Worm (Caenorhabditis elegans) whole organism, early embryonic: ENCODE results near the gene hpr-17.

Experiments
- B0310.2 ChIP-seq: sonication (generic microtip); optimal IDR thresholded peaks from 2 replicates; lab custom pipeline; 2016; ENCODE audit warnings: mild to moderate bottlenecking, missing genetic modification characterization, missing compliant biosample characterization
- F13C5.2 ChIP-seq: sonication (generic microtip); optimal IDR thresholded peaks from 2 replicates; lab custom pipeline; 2017; ENCODE audit warnings: mild to moderate bottlenecking, missing genetic modification characterization, inconsistent platforms, missing compliant biosample characterization
- aly-1 ChIP-seq: sonication (generic microtip); optimal IDR thresholded peaks from 2 replicates; lab custom pipeline; 2016; ENCODE audit warnings: missing genetic modification characterization, missing compliant biosample characterization
- ama-1 ChIP-seq: fragments of 150-350 bp; optimal IDR thresholded peaks from 2 replicates; lab custom pipeline; 2014
- ceh-13 ChIP-seq: fragments of 200-800 bp; sonication (Bioruptor generic); optimal IDR thresholded peaks from 2 replicates; lab custom pipeline; 2018; ENCODE audit warnings: mild to moderate bottlenecking, missing genetic modification characterization, missing compliant biosample characterization
- ceh-36 ChIP-seq: sonication (generic microtip); optimal IDR thresholded peaks from 2 replicates; lab custom pipeline; 2016; ENCODE audit warnings: missing genetic modification characterization, inconsistent platforms, missing compliant biosample characterization
- ets-7 ChIP-seq: sonication (generic microtip); optimal IDR thresholded peaks from 2 replicates; lab custom pipeline; 2016; ENCODE audit warnings: missing genotype, missing genetic modification characterization, missing compliant biosample characterization
- flt-1 ChIP-seq: fragments of 200-800 bp; sonication (Bioruptor generic); IDR thresholded peaks from 2 replicates; pipeline ENCODE4 v1.3.6; 2022; ENCODE audit warnings: missing genetic modification characterization, missing compliant biosample characterization
- hmbx-1 ChIP-seq: sonication (generic microtip); optimal IDR thresholded peaks from 2 replicates; lab custom pipeline; 2016; ENCODE audit warnings: mild to moderate bottlenecking, missing genetic modification characterization, missing compliant biosample characterization
- hmg-4 ChIP-seq: fragments of 200-800 bp; sonication (Bioruptor generic); optimal IDR thresholded peaks from 2 replicates; lab custom pipeline; 2018; ENCODE audit warnings: mild to moderate bottlenecking, missing genetic modification characterization, missing compliant biosample characterization
- hnd-1 ChIP-seq: sonication (generic microtip); optimal IDR thresholded peaks from 2 replicates; lab custom pipeline; 2016; ENCODE audit warnings: missing genetic modification characterization, missing compliant biosample characterization
- pes-1 ChIP-seq: fragments of 200-800 bp; sonication (Bioruptor generic); IDR thresholded peaks from 2 replicates; pipeline ENCODE4 v1.3.6; 2022; ENCODE audit warnings: missing genetic modification reagents, missing genetic modification characterization, missing compliant biosample characterization
- scrt-1 ChIP-seq: fragments of 200-800 bp; sonication (Bioruptor generic); IDR thresholded peaks from 2 replicates; pipeline ENCODE4 v1.3.6; 2022; ENCODE audit warnings: missing genetic modification characterization, missing compliant biosample characterization
- sea-1 ChIP-seq: fragments of 200-800 bp; sonication (Bioruptor generic); conservative IDR thresholded peaks from 2 replicates; pipeline ENCODE4 v1.3.6; 2022; ENCODE audit warnings: missing genetic modification characterization, missing compliant biosample characterization
- tbx-11 ChIP-seq: fragments of 200-800 bp; sonication (Bioruptor generic); IDR thresholded peaks from 2 replicates; pipeline ENCODE4 v1.3.6; 2022; ENCODE audit warnings: missing genetic modification characterization, missing compliant biosample characterization
- tbx-37 ChIP-seq: fragments of 200-800 bp; sonication (Bioruptor generic); conservative IDR thresholded peaks from 2 replicates; pipeline ENCODE4 v1.3.6; 2022; ENCODE audit warnings: missing genetic modification reagents, missing genetic modification characterization, missing compliant biosample characterization
- tra-4 ChIP-seq: sonication (generic microtip); optimal IDR thresholded peaks from 2 replicates; lab custom pipeline; 2017; ENCODE audit warnings: missing genetic modification characterization, missing compliant biosample characterization

Gene hpr-17

DNA sequence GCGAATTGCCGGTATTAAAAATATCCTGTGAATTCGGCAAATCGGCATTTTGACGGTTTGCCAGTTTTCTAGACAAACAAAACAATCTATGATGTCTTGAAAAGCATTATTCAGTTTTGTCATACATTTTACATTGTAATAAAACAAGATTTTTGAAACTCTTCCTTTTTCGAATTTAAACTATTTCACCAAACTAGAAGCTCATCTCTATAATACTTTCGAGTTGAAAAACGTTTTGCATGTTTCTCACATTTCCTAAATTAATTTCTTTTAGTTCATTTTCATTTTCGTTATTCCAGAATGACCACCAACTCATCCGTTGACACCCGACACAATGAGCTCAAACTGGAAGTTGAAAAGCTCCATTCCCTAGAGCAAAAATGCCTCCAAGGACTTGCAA is 27.2 kb downstream of the hpr-17 start, which contains the start of gene F29C12.6:
Gene F29C12.6 (plus strand): TSS at position 301 of the 400 bp plus-strand sequence.
- TF ChIP-seq tbx-11 (GFP tag; lab: Robert Waterston, UW) (no peak), flt-1 (GFP tag; lab: Robert Waterston, UW) (no peak)

DNA sequence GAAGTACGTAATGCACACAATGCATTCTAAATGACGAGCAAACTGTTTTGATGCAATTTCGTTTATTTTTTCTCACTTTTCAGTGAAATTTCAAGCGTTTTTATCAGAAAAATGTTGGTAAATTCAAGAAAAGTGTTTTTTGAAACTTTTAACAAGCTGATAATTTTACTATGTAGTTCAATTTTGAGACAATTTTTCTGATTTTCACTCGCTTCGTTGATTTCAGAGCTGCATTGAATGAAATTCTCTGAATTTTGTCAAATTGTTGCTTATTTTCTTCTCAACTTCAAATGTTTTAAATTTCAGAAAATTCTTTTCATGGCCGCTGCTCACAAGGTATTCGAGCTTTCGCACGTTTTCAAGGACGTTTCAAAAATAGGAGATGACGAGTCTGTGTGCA is 34.1 kb downstream of the hpr-17 start, which contains the start of gene bath-45:
Gene bath-45 (plus strand): TSS at position 301 of the 400 bp plus-strand sequence.
- no peak for TF ChIP-seq hmbx-1
- TF ChIP-seq F13C5.2 (tag; lab: Kevin White, UChicago): no peak
- TF ChIP-seq ama-1: no peak
- TF ChIP-seq sea-1: no peak
- TF ChIP-seq ceh-13 (GFP tag; lab: Kevin White, UChicago): no peak
- no peak for TF ChIP-seq tra-4
- no peak for TF ChIP-seq B0310.2 (tag; lab: Kevin White, UChicago)
- TF ChIP-seq hnd-1 (tag; lab: Kevin White, UChicago): no peak
- no peak for TF ChIP-seq ceh-36 (tag; lab: Kevin White, UChicago)
- no peak for TF ChIP-seq tbx-37 (GFP tag; lab: Robert Waterston, UW)
- TF ChIP-seq tbx-11 (GFP tag; lab: Robert Waterston, UW): no peak
- TF ChIP-seq aly-1: no peak
- no peak for TF ChIP-seq scrt-1 (GFP tag; lab: Robert Waterston, UW)
- TF ChIP-seq ets-7 (tag; lab: Kevin White, UChicago): no peak
- no peak for TF ChIP-seq flt-1 (GFP tag; lab: Robert Waterston, UW)
- no peak for TF ChIP-seq pes-1
- no peak for TF ChIP-seq hmg-4 (GFP tag; lab: Kevin White, UChicago)

DNA sequence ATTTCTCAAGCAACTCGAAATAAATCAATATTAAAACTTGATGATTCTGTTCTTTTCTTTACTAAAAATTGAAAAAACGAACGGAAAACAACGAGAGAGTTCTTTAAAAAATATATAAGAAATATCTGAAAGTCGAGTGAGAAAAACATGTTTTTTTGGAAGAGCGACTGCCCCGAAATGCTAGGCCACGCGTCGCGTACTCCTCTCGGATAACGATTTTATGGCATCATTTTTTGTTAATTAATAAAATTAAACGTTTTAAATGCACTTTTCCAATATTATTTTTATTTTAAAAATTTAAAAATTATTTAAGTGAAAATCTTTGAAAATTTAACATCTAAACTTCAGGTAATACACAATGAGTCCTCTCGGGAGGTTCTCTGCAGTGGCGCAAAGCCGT is 39.7 kb downstream of the hpr-17 start, which contains the start of gene gfm-1:
Gene gfm-1 (plus strand): TSS at position 349 of the 400 bp plus-strand sequence.
- TF ChIP-seq pes-1 (peak; percentile 65), hmg-4 (GFP tag; lab: Kevin White, UChicago) (no peak), ceh-13 (GFP tag; lab: Kevin White, UChicago) (peak; percentile 12), hnd-1 (tag; lab: Kevin White, UChicago) (no peak), tbx-37 (GFP tag; lab: Robert Waterston, UW) (peak; percentile 69; the same call in 1 of the 2 replicates), hmbx-1 (no peak), B0310.2 (tag; lab: Kevin White, UChicago) (no peak), flt-1 (GFP tag; lab: Robert Waterston, UW) (0 out of 2 replicates have a peak, but pooled peaks have one; percentile 25), aly-1 (no peak), ceh-36 (tag; lab: Kevin White, UChicago) (no peak), ets-7 (tag; lab: Kevin White, UChicago) (no peak), tbx-11 (GFP tag; lab: Robert Waterston, UW) (no peak), tra-4 (no peak), F13C5.2 (tag; lab: Kevin White, UChicago) (no peak)

DNA sequence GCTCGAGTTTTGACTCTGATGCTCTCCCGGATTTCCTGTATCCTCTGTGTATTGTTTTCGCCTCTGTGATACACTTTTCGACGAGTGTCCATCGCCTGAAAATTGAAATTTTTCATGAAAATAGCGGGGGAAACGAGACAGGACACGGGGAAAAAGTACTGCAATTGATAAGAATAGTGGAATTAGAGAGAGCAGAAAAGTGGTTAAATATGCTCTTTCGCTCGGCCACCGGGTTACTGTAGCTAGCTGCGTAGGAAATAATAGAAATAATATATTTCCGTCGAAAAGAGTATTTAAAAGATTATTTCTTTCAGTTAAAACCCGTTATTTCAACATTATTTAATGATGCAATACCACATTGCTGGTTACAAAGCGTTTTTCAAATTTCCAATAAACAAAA is 40.1 kb downstream of the hpr-17 start, which contains the start of gene rict-1:
Gene rict-1 (minus strand): TSS at position 101 of the 400 bp plus-strand sequence.
- TF ChIP-seq B0310.2 (tag; lab: Kevin White, UChicago): no peak
- no peak for TF ChIP-seq F13C5.2 (tag; lab: Kevin White, UChicago)
- TF ChIP-seq tbx-37 (GFP tag; lab: Robert Waterston, UW): no peak
- TF ChIP-seq pes-1: no peak
- no peak for TF ChIP-seq hnd-1 (tag; lab: Kevin White, UChicago)
- TF ChIP-seq ets-7 (tag; lab: Kevin White, UChicago): no peak
- no peak for TF ChIP-seq ceh-36 (tag; lab: Kevin White, UChicago)
- TF ChIP-seq hmbx-1: no peak
- TF ChIP-seq tra-4: no peak
- no peak for TF ChIP-seq hmg-4 (GFP tag; lab: Kevin White, UChicago)
- no peak for TF ChIP-seq flt-1 (GFP tag; lab: Robert Waterston, UW)
- no peak for TF ChIP-seq tbx-11 (GFP tag; lab: Robert Waterston, UW)
- no peak for TF ChIP-seq aly-1
- TF ChIP-seq scrt-1 (GFP tag; lab: Robert Waterston, UW): no peak

DNA sequence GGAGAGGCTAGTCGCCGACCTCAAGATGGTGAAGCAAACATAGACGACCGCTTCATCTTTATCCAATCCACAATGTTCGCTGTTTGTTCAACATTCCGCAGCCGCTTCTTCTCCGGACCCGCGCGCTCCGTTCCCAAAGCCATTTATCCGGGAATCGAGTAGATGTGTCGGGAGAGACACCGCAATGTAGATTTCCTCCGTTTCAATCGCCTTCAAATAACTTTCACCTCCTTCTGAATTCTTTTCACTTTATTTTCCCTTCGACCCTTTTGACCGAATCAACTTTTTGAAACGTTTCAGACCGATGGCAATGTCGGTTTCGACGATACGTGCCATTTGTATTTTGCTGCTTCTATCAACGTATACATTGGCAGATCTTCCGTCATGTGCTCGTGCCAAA is 49.1 kb downstream of the hpr-17 start, which contains the start of gene pqn-32:
Gene pqn-32 (plus strand): TSS at position 301 of the 400 bp plus-strand sequence.
- TF ChIP-seq flt-1 (GFP tag; lab: Robert Waterston, UW) (no peak), tbx-37 (GFP tag; lab: Robert Waterston, UW) (no peak)
